Fruit fly (Drosophila melanogaster) whole organism, embryonic: ENCODE measurements around the gene RpS29.
A peak's percentile ranks its signal among the peaks of the same experiment; 100 is the strongest.

Experiments
- Asciz ChIP-seq: fragments of 200-800 bp; sonication (Bioruptor generic); optimal IDR thresholded peaks from 2 replicates; lab custom pipeline; 2017; ENCODE audit warnings: missing biosample characterization, mild to moderate bottlenecking, missing genetic modification characterization, missing genetic modification reagents
- Atf6 ChIP-seq: fragments of 200-800 bp; sonication (Bioruptor generic); IDR thresholded peaks from 2 replicates; pipeline ENCODE4 v1.3.6; 2022; ENCODE audit warnings: missing biosample characterization, missing genetic modification characterization
- B-H1 ChIP-seq: fragments of 200-800 bp; sonication (Bioruptor generic); IDR thresholded peaks from 3 replicates; pipeline ENCODE4 v1.3.6; 2022; ENCODE audit warnings: missing biosample characterization, missing genetic modification characterization
- B-H2 ChIP-seq: fragments of 200-800 bp; sonication (Bioruptor generic); optimal IDR thresholded peaks from 2 replicates; lab custom pipeline; 2018; ENCODE audit warnings: missing biosample characterization, mild to moderate bottlenecking, missing genetic modification characterization
- Bteb2 ChIP-seq: fragments of 200-800 bp; sonication (Bioruptor generic); optimal IDR thresholded peaks from 2 replicates; lab custom pipeline; 2016; ENCODE audit warnings: missing biosample characterization, missing genetic modification characterization
- CG10366 ChIP-seq: fragments of 200-800 bp; sonication (Bioruptor generic); IDR thresholded peaks from 2 replicates; pipeline ENCODE4 v1.3.6; 2022; ENCODE audit warnings: missing biosample characterization, missing genetic modification characterization
- CG10979 ChIP-seq: fragments of 200-800 bp; sonication (Bioruptor generic); optimal IDR thresholded peaks from 2 replicates; lab custom pipeline; 2018; ENCODE audit warnings: missing biosample characterization, mild to moderate bottlenecking, missing genetic modification characterization, moderate library complexity
- CG12219 ChIP-seq: fragments of 200-800 bp; sonication (Bioruptor generic); optimal IDR thresholded peaks from 3 replicates; lab custom pipeline; 2018; ENCODE audit warnings: missing biosample characterization, mild to moderate bottlenecking, missing genetic modification characterization
- CG12942 ChIP-seq: fragments of 200-800 bp; sonication (Bioruptor generic); optimal IDR thresholded peaks from 3 replicates; lab custom pipeline; 2016; ENCODE audit warnings: missing biosample characterization, missing genetic modification characterization
- CG13123 ChIP-seq: fragments of 200-800 bp; sonication (Bioruptor generic); optimal IDR thresholded peaks from 2 replicates; lab custom pipeline; 2016; ENCODE audit warnings: missing biosample characterization, missing genetic modification characterization
- CG14710 ChIP-seq: fragments of 200-800 bp; sonication (Bioruptor generic); optimal IDR thresholded peaks from 3 replicates; lab custom pipeline; 2019; ENCODE audit warnings: missing biosample characterization, mild to moderate bottlenecking, missing genetic modification characterization, moderate library complexity
- CG15514 ChIP-seq: fragments of 200-800 bp; sonication (Bioruptor generic); optimal IDR thresholded peaks from 3 replicates; lab custom pipeline; 2017; ENCODE audit warnings: missing biosample characterization, missing genetic modification characterization, mild to moderate bottlenecking, moderate library complexity, missing genetic modification reagents
- CG16815 ChIP-seq: fragments of 200-800 bp; sonication (Bioruptor generic); optimal IDR thresholded peaks from 3 replicates; lab custom pipeline; 2017; ENCODE audit warnings: missing biosample characterization, mild to moderate bottlenecking, missing genetic modification characterization
- CG17612 ChIP-seq: fragments of 200-800 bp; sonication (Bioruptor generic); IDR thresholded peaks from 2 replicates; pipeline ENCODE4 v1.3.6; 2022; ENCODE audit warnings: missing biosample characterization, missing genetic modification characterization
- CG18599 ChIP-seq: fragments of 200-800 bp; sonication (Bioruptor generic); optimal IDR thresholded peaks from 3 replicates; lab custom pipeline; 2017; ENCODE audit warnings: missing biosample characterization, missing genetic modification characterization, mild to moderate bottlenecking, moderate library complexity, missing genetic modification reagents
- CG2678 ChIP-seq: fragments of 200-800 bp; sonication (Bioruptor generic); optimal IDR thresholded peaks from 3 replicates; lab custom pipeline; 2019; ENCODE audit warnings: missing biosample characterization, mild to moderate bottlenecking, missing genetic modification characterization, moderate library complexity
- CG3838 ChIP-seq: fragments of 200-800 bp; sonication (Bioruptor generic); optimal IDR thresholded peaks from 3 replicates; lab custom pipeline; 2016; ENCODE audit warnings: missing biosample characterization, missing genetic modification characterization
- CG9932 ChIP-seq: fragments of 200-800 bp; sonication (Bioruptor generic); IDR thresholded peaks from 2 replicates; pipeline ENCODE4 v1.3.6; 2022; ENCODE audit warnings: missing biosample characterization, missing genetic modification characterization
- Dek ChIP-seq: fragments of 200-800 bp; sonication (Bioruptor generic); optimal IDR thresholded peaks from 3 replicates; lab custom pipeline; 2019; ENCODE audit warnings: missing biosample characterization, mild to moderate bottlenecking, missing genetic modification characterization, moderate library complexity
- E2f1 ChIP-seq: fragments of 200-800 bp; sonication (Bioruptor generic); IDR thresholded peaks from 2 replicates; pipeline ENCODE4 v1.3.6; 2022; ENCODE audit warnings: missing biosample characterization, missing genetic modification characterization
- Gsc ChIP-seq: fragments of 200-800 bp; sonication (Bioruptor generic); IDR thresholded peaks from 2 replicates; pipeline ENCODE4 v1.3.6; 2022; ENCODE audit warnings: missing biosample characterization, missing genetic modification characterization
- H15 ChIP-seq: fragments of 200-800 bp; sonication (Bioruptor generic); IDR thresholded peaks from 3 replicates; pipeline ENCODE4 v1.3.6; 2022; ENCODE audit warnings: missing biosample characterization, missing genetic modification characterization
- Hr51 ChIP-seq, 2 experiments: fragments of 200-800 bp; sonication (Bioruptor generic); optimal IDR thresholded peaks; 2 replicates in 1 of 2; 3 replicates in 1 of 2; lab custom pipeline; 2016 to 2018; ENCODE audit warnings: missing biosample characterization in 2 of 2, missing genetic modification characterization in 2 of 2, mild to moderate bottlenecking in 1 of 2, moderate library complexity in 1 of 2
- Hsf ChIP-seq: fragments of 200-800 bp; sonication (Bioruptor generic); optimal IDR thresholded peaks from 3 replicates; lab custom pipeline; 2016; ENCODE audit warnings: missing biosample characterization, missing genetic modification characterization
- Lhr ChIP-seq: fragments of 200-800 bp; sonication (Bioruptor generic); optimal IDR thresholded peaks from 3 replicates; lab custom pipeline; 2017; ENCODE audit warnings: mild to moderate bottlenecking, missing biosample characterization, missing genetic modification reagents, missing genetic modification characterization
- Lpt ChIP-seq: fragments of >200 bp; optimal IDR thresholded peaks from 2 replicates; lab custom pipeline; 2018; ENCODE audit warnings: missing biosample characterization, missing genetic modification characterization
- NC2α ChIP-seq: fragments of 200-800 bp; sonication (Bioruptor generic); optimal IDR thresholded peaks from 2 replicates; lab custom pipeline; 2016; ENCODE audit warnings: missing biosample characterization, missing genetic modification characterization
- Oli ChIP-seq: fragments of 200-800 bp; sonication (Bioruptor generic); optimal IDR thresholded peaks from 2 replicates; lab custom pipeline; 2018; ENCODE audit warnings: missing biosample characterization, mild to moderate bottlenecking, missing genetic modification characterization, moderate library complexity
- Opbp ChIP-seq: fragments of 200-800 bp; sonication (Bioruptor generic); IDR thresholded peaks from 3 replicates; pipeline ENCODE4 v1.3.6; 2022; ENCODE audit warnings: missing biosample characterization, missing genetic modification characterization; ENCODE audit not compliant: partially characterized antibody
- Optix ChIP-seq: fragments of 200-800 bp; sonication (Bioruptor generic); IDR thresholded peaks from 3 replicates; pipeline ENCODE4 v1.3.6; 2022; ENCODE audit warnings: missing biosample characterization, missing genetic modification characterization
- Ravus ChIP-seq: fragments of 200-800 bp; sonication (Bioruptor generic); IDR thresholded peaks from 2 replicates; pipeline ENCODE4 v1.3.6; 2022; ENCODE audit warnings: missing biosample characterization, missing genetic modification characterization
- Six4 ChIP-seq: fragments of 200-800 bp; sonication (Bioruptor generic); optimal IDR thresholded peaks from 2 replicates; lab custom pipeline; 2016; ENCODE audit warnings: missing biosample characterization, missing genetic modification characterization
- TFAM ChIP-seq: fragments of 200-800 bp; sonication (Bioruptor generic); optimal IDR thresholded peaks from 2 replicates; lab custom pipeline; 2017; ENCODE audit warnings: missing biosample characterization, missing genetic modification characterization, inconsistent platforms
- bowl ChIP-seq: fragments of 200-800 bp; sonication (Bioruptor generic); IDR thresholded peaks from 2 replicates; pipeline ENCODE4 v1.3.6; 2022; ENCODE audit warnings: missing biosample characterization, missing genetic modification characterization
- btn ChIP-seq: fragments of 200-800 bp; sonication (Bioruptor generic); optimal IDR thresholded peaks from 2 replicates; lab custom pipeline; 2016; ENCODE audit warnings: missing biosample characterization, missing genetic modification characterization
- caup ChIP-seq: fragments of 200-800 bp; sonication (Bioruptor generic); optimal IDR thresholded peaks from 3 replicates; lab custom pipeline; 2017; ENCODE audit warnings: missing biosample characterization, mild to moderate bottlenecking, missing genetic modification characterization, moderate library complexity; ENCODE audit not compliant: severe bottlenecking
- crc ChIP-seq: fragments of 200-800 bp; sonication (Bioruptor generic); optimal IDR thresholded peaks from 2 replicates; lab custom pipeline; 2016; ENCODE audit warnings: missing biosample characterization, missing genetic modification characterization
- crp ChIP-seq, 2 experiments: fragments of 200-800 bp; sonication (Bioruptor generic); optimal IDR thresholded peaks; 2 replicates in 1 of 2; 3 replicates in 1 of 2; lab custom pipeline; 2017; ENCODE audit warnings: missing biosample characterization in 2 of 2, missing genetic modification characterization in 2 of 2, mild to moderate bottlenecking in 1 of 2, moderate library complexity in 1 of 2
- dimm ChIP-seq: fragments of 200-800 bp; sonication (Bioruptor generic); IDR thresholded peaks from 2 replicates; pipeline ENCODE4 v1.3.6; 2022; ENCODE audit warnings: missing biosample characterization, missing genetic modification characterization
- dm ChIP-seq: fragments of 200-800 bp; sonication (Bioruptor generic); optimal IDR thresholded peaks from 3 replicates; lab custom pipeline; 2016; ENCODE audit warnings: missing biosample characterization, missing genetic modification characterization
- dysf ChIP-seq: fragments of 200-800 bp; sonication (Bioruptor generic); IDR thresholded peaks from 3 replicates; pipeline ENCODE4 v1.3.6; 2022; ENCODE audit warnings: missing biosample characterization, missing genetic modification characterization
- fd3F ChIP-seq: fragments of 200-800 bp; sonication (Bioruptor generic); optimal IDR thresholded peaks from 2 replicates; lab custom pipeline; 2018; ENCODE audit warnings: missing biosample characterization, mild to moderate bottlenecking, missing genetic modification characterization, moderate library complexity
- gsb-n ChIP-seq: fragments of 200-800 bp; sonication (Bioruptor generic); optimal IDR thresholded peaks from 3 replicates; lab custom pipeline; 2018; ENCODE audit warnings: missing biosample characterization, mild to moderate bottlenecking, missing genetic modification characterization
- hth ChIP-seq: fragments of >200 bp; optimal IDR thresholded peaks from 2 replicates; lab custom pipeline; 2017; ENCODE audit warnings: inconsistent platforms
- ken ChIP-seq: fragments of 200-800 bp; sonication (Bioruptor generic); IDR thresholded peaks from 3 replicates; pipeline ENCODE4 v1.3.6; 2022; ENCODE audit warnings: missing biosample characterization, missing genetic modification characterization
- kni ChIP-seq: fragments of 200-800 bp; sonication (Bioruptor generic); optimal IDR thresholded peaks from 3 replicates; lab custom pipeline; 2017; ENCODE audit warnings: mild to moderate bottlenecking, missing biosample characterization, missing genetic modification reagents, missing genetic modification characterization
- nmo ChIP-seq: fragments of 200-800 bp; sonication (Bioruptor generic); optimal IDR thresholded peaks from 2 replicates; lab custom pipeline; 2018; ENCODE audit warnings: missing biosample characterization, mild to moderate bottlenecking, missing genetic modification characterization, moderate library complexity
- nom ChIP-seq: fragments of 200-800 bp; sonication (Bioruptor generic); optimal IDR thresholded peaks from 2 replicates; lab custom pipeline; 2017; ENCODE audit warnings: missing biosample characterization, missing genetic modification characterization, mild to moderate bottlenecking, moderate library complexity, missing genetic modification reagents
- otp ChIP-seq: fragments of 200-800 bp; sonication (Bioruptor generic); IDR thresholded peaks from 3 replicates; pipeline ENCODE4, ENCODE4 v1.3.6; 2022; ENCODE audit warnings: missing biosample characterization, missing genetic modification characterization
- sqz ChIP-seq: fragments of 200-800 bp; sonication (Bioruptor generic); optimal IDR thresholded peaks from 3 replicates; lab custom pipeline; 2018; ENCODE audit warnings: missing biosample characterization, mild to moderate bottlenecking, missing genetic modification characterization

Gene RpS29

dm6 chr3R:9747272-9747874, 30.5 kb upstream of the RpS29 start, which contains the start of gene CG12948 (continued):
- TF ChIP-seq kni, result peak; percentile 54
- no peak for TF ChIP-seq CG2678 (tag; lab: Kevin White, UChicago)
- no peak for TF ChIP-seq ken (GFP tag; lab: Robert Waterston, UW)
- TF ChIP-seq Hsf (GFP tag; lab: Kevin White, UChicago), result peak; percentile 54
- TF ChIP-seq CG18599, result no peak
- TF ChIP-seq fd3F (GFP tag; lab: Kevin White, UChicago), result no peak
- TF ChIP-seq CG15514 (GFP tag; lab: Kevin White, UChicago), result peak; percentile 61
- no peak for TF ChIP-seq Oli (tag; lab: Kevin White, UChicago)
- TF ChIP-seq crc (GFP tag; lab: Kevin White, UChicago), result peak; percentile 29
- TF ChIP-seq Lpt, result no peak
- TF ChIP-seq gsb-n, result no peak
- no peak for TF ChIP-seq Dek (tag; lab: Kevin White, UChicago)
- TF ChIP-seq Bteb2 (GFP tag; lab: Kevin White, UChicago), result peak; percentile 16
- TF ChIP-seq dm, result peak; percentile 22
- peak; percentile 11; the same call in 1 of the 2 replicates for TF ChIP-seq CG10366 (GFP tag; lab: Robert Waterston, UW)
- TF ChIP-seq NC2α (GFP tag; lab: Kevin White, UChicago), result no peak
- TF ChIP-seq nmo (GFP tag; lab: Kevin White, UChicago), result peak; percentile 49
- no peak for TF ChIP-seq dimm
- no peak for TF ChIP-seq E2f1 (GFP tag; lab: Robert Waterston, UW)
- peak; percentile 48 for TF ChIP-seq CG14710 (tag; lab: Kevin White, UChicago)
- TF ChIP-seq Atf6 (GFP tag; lab: Robert Waterston, UW), result peak; percentile 31; the same call in 1 of the 2 replicates
- TF ChIP-seq sqz (GFP tag; lab: Kevin White, UChicago), result peak; percentile 97
- peak; percentile 38 to 86 for TF ChIP-seq crp (GFP tag; optimal IDR thresholded peaks at IDR 0.05; lab: Kevin White, UChicago)
- TF ChIP-seq caup, result no peak
- no peak for TF ChIP-seq btn (GFP tag; lab: Kevin White, UChicago)
- peak; percentile 67; the same call in 2 of the 3 replicates for TF ChIP-seq dysf
- no peak for TF ChIP-seq Asciz (GFP tag; lab: Kevin White, UChicago)
- TF ChIP-seq CG12942, result no peak
- TF ChIP-seq H15 (GFP tag; lab: Robert Waterston, UW), result no peak
- no peak for TF ChIP-seq TFAM
- no peak for TF ChIP-seq Lhr (GFP tag; lab: Kevin White, UChicago)
- TF ChIP-seq bowl (GFP tag; lab: Robert Waterston, UW), result no peak
- peak; percentile 4 for TF ChIP-seq CG12219 (GFP tag; lab: Kevin White, UChicago)
- TF ChIP-seq otp, result no peak
- peak; percentile 65 for TF ChIP-seq nom (GFP tag; lab: Kevin White, UChicago)
- TF ChIP-seq hth (lab: Kevin White, UChicago), result no peak
- TF ChIP-seq CG13123, result no peak
- TF ChIP-seq Gsc (GFP tag; lab: Robert Waterston, UW), result no peak
- TF ChIP-seq CG16815, result no peak
- peak; percentile 76; the same call in 2 of the 3 replicates for TF ChIP-seq Opbp (GFP tag; lab: Robert Waterston, UW)
- no peak for TF ChIP-seq CG17612
- TF ChIP-seq Six4 (GFP tag; lab: Kevin White, UChicago), result no peak
- TF ChIP-seq Hr51 (GFP tag; optimal IDR thresholded peaks at IDR 0.05; lab: Kevin White, UChicago), result peak in 1 of 2 experiments; percentile 36
- peak; percentile 35 for TF ChIP-seq CG10979 (tag; lab: Kevin White, UChicago)
- peak; percentile 66 for TF ChIP-seq B-H2 (GFP tag; lab: Kevin White, UChicago)
- TF ChIP-seq Ravus (GFP tag; lab: Robert Waterston, UW), result no peak
- TF ChIP-seq CG3838, result no peak
- no peak for TF ChIP-seq Optix (GFP tag; lab: Robert Waterston, UW)
- TF ChIP-seq B-H1 (GFP tag; lab: Robert Waterston, UW), result no peak
- TF ChIP-seq CG9932 (GFP tag; lab: Robert Waterston, UW), result peak; percentile 77
